Fruit fly (Drosophila melanogaster) S2 (cell line): ENCODE results near the gene CG14109.

Experiments
- CG8478 ChIP-seq: fragments of >200 bp; optimal IDR thresholded peaks from 2 replicates; lab custom pipeline; 2018
- CTCF ChIP-seq, 2 experiments: fragments of >200 bp; optimal IDR thresholded peaks; 2 replicates each; lab custom pipeline; 2018

dm6 chr3L:13450177-13450793, 9.6 kb downstream of the CG14109 start, which contains the start of the genes JMJD7 and CG10738:
- TF ChIP-seq CG8478 (lab: Kevin White, UChicago), result no peak
- TF ChIP-seq CTCF (optimal IDR thresholded peaks at IDR 0.05; lab: Kevin White, UChicago), result no peak
